Worm (Caenorhabditis elegans) whole organism, L2 larva: Measurements from ENCODE around the gene Y37H2A.11.

Experiments
- R02D3.7 ChIP-seq: fragments of 150-350 bp; optimal IDR thresholded peaks from 2 replicates; lab custom pipeline; 2014; ENCODE audit warnings: missing biosample characterization, missing genetic modification characterization
- ZK546.5 ChIP-seq: sonication (generic microtip); optimal IDR thresholded peaks from 2 replicates; lab custom pipeline; 2017; ENCODE audit warnings: missing biosample characterization, missing genetic modification characterization
- alr-1 ChIP-seq: fragments of 150-350 bp; optimal IDR thresholded peaks from 2 replicates; lab custom pipeline; 2014; ENCODE audit warnings: missing biosample characterization, missing genetic modification characterization
- dmd-4 ChIP-seq: sonication (generic microtip); optimal IDR thresholded peaks from 2 replicates; lab custom pipeline; 2017; ENCODE audit warnings: missing biosample characterization, missing genetic modification characterization
- elt-1 ChIP-seq: fragments of 150-350 bp; optimal IDR thresholded peaks from 2 replicates; lab custom pipeline; 2014; ENCODE audit warnings: missing biosample characterization, missing genetic modification characterization
- lin-39 ChIP-seq: fragments of 150-350 bp; optimal IDR thresholded peaks from 2 replicates; lab custom pipeline; 2014; ENCODE audit warnings: missing biosample characterization, missing genetic modification reagents, missing genetic modification characterization
- mab-5 ChIP-seq: fragments of 150-350 bp; optimal IDR thresholded peaks from 2 replicates; lab custom pipeline; 2014; ENCODE audit warnings: missing biosample characterization, missing genetic modification characterization
- nhr-10 ChIP-seq: sonication (generic microtip); optimal IDR thresholded peaks from 2 replicates; lab custom pipeline; 2017; ENCODE audit warnings: missing biosample characterization, missing genetic modification characterization
- nhr-11 ChIP-seq: fragments of 150-350 bp; optimal IDR thresholded peaks from 2 replicates; lab custom pipeline; 2014; ENCODE audit warnings: missing biosample characterization, missing genetic modification characterization
- nhr-237 ChIP-seq: fragments of 150-350 bp; optimal IDR thresholded peaks from 2 replicates; lab custom pipeline; 2014; ENCODE audit warnings: missing biosample characterization, missing genetic modification characterization
- nhr-6 ChIP-seq: fragments of 150-350 bp; optimal IDR thresholded peaks from 2 replicates; lab custom pipeline; 2014; ENCODE audit warnings: missing biosample characterization, missing genetic modification characterization
- skn-1 ChIP-seq: sonication (generic microtip); optimal IDR thresholded peaks from 2 replicates; lab custom pipeline; 2017; ENCODE audit warnings: missing biosample characterization, missing genetic modification characterization
- unc-39 ChIP-seq: fragments of 150-350 bp; optimal IDR thresholded peaks from 2 replicates; lab custom pipeline; 2014; ENCODE audit warnings: missing biosample characterization, missing genetic modification characterization

DNA sequence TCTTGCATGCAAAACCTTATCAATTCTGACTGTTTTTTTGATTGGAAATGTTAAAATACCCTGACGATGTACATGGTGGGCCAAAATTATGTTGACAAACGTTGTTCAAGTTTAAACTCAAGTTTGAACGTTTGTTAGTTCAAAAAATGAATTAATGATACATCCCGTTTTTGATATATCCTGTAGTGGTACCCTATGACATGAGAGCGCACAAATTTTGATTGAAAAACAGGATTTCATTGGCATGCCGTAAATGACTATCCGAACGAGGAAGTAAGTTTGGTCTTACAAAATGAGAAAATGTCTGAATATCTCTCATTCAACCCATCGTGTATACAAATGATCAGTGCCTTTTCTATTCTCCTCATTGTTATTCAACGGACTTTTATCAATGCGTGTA, at the start of gene Y37H2A.11:
- no peak for TF ChIP-seq lin-39 (tag; lab: Kevin White, UChicago)
- TF ChIP-seq nhr-6, result no peak
- TF ChIP-seq nhr-11 (tag; lab: Kevin White, UChicago), result no peak
- TF ChIP-seq skn-1 (tag; lab: Kevin White, UChicago), result no peak
- TF ChIP-seq nhr-10 (tag; lab: Kevin White, UChicago), result no peak
- TF ChIP-seq elt-1 (tag; lab: Kevin White, UChicago), result no peak
- TF ChIP-seq unc-39, result no peak
- TF ChIP-seq alr-1 (tag; lab: Kevin White, UChicago), result no peak
- TF ChIP-seq ZK546.5 (tag; lab: Kevin White, UChicago), result no peak
- no peak for TF ChIP-seq mab-5 (tag; lab: Kevin White, UChicago)
- TF ChIP-seq dmd-4, result no peak
- TF ChIP-seq R02D3.7 (tag; lab: Kevin White, UChicago), result no peak
- TF ChIP-seq nhr-237 (tag; lab: Kevin White, UChicago), result no peak
